Worm (Caenorhabditis elegans) whole organism, mixed stage, embryonic: Measurements from ENCODE around the gene fbxa-114.

Experiments
- M03D4.4 ChIP-seq: sonication (generic microtip); optimal IDR thresholded peaks from 2 replicates; lab custom pipeline; 2017; ENCODE audit warnings: mild to moderate bottlenecking, missing genetic modification characterization, missing compliant biosample characterization
- bed-3 ChIP-seq: fragments of 200-800 bp; sonication (Bioruptor generic); optimal IDR thresholded peaks from 3 replicates; lab custom pipeline; 2018; ENCODE audit warnings: mild to moderate bottlenecking, missing genetic modification characterization, moderate library complexity, missing compliant biosample characterization
- blmp-1 ChIP-seq: fragments of 150-350 bp; optimal IDR thresholded peaks from 2 replicates; lab custom pipeline; 2014; ENCODE audit warnings: missing biosample characterization, missing genetic modification characterization
- ceh-39 ChIP-seq: fragments of 150-350 bp; optimal IDR thresholded peaks from 2 replicates; lab custom pipeline; 2014; ENCODE audit warnings: missing biosample characterization, missing genetic modification characterization
- ceh-43 ChIP-seq: fragments of 200-800 bp; sonication (Bioruptor generic); optimal IDR thresholded peaks from 2 replicates; lab custom pipeline; 2018; ENCODE audit warnings: mild to moderate bottlenecking, missing genetic modification characterization, moderate library complexity, missing compliant biosample characterization
- ceh-83 ChIP-seq: fragments of 200-800 bp; sonication (Bioruptor generic); optimal IDR thresholded peaks from 2 replicates; lab custom pipeline; 2018; ENCODE audit warnings: mild to moderate bottlenecking, missing genetic modification characterization, missing compliant biosample characterization
- ces-1 ChIP-seq: fragments of 150-350 bp; optimal IDR thresholded peaks from 2 replicates; lab custom pipeline; 2014; ENCODE audit warnings: missing biosample characterization, missing genetic modification reagents, missing genetic modification characterization
- cnd-1 ChIP-seq: fragments of 200-800 bp; sonication (Bioruptor generic); optimal IDR thresholded peaks from 2 replicates; lab custom pipeline; 2018; ENCODE audit warnings: mild to moderate bottlenecking, missing genetic modification characterization, missing compliant biosample characterization
- drap-1 ChIP-seq: fragments of 200-800 bp; sonication (Bioruptor generic); optimal IDR thresholded peaks from 3 replicates; lab custom pipeline; 2018; ENCODE audit warnings: mild to moderate bottlenecking, missing genetic modification characterization, missing compliant biosample characterization
- elt-1 ChIP-seq: sonication (generic microtip); optimal IDR thresholded peaks from 2 replicates; lab custom pipeline; 2017; ENCODE audit warnings: missing genetic modification characterization, mild to moderate bottlenecking, missing compliant biosample characterization, antibody characterized with exemption, moderate library complexity, borderline replicate concordance; ENCODE audit not compliant: insufficient read depth
- flh-1 ChIP-seq: fragments of 200-800 bp; sonication (Bioruptor generic); optimal IDR thresholded peaks from 2 replicates; lab custom pipeline; 2018; ENCODE audit warnings: mild to moderate bottlenecking, missing genetic modification characterization, moderate library complexity, missing compliant biosample characterization
- ham-2 ChIP-seq: fragments of 200-800 bp; sonication (Bioruptor generic); optimal IDR thresholded peaks from 2 replicates; lab custom pipeline; 2018; ENCODE audit warnings: mild to moderate bottlenecking, missing genetic modification characterization, missing compliant biosample characterization
- hlh-1 ChIP-seq: fragments of 150-350 bp; optimal IDR thresholded peaks from 2 replicates; lab custom pipeline; 2014; ENCODE audit warnings: missing biosample characterization, missing genetic modification reagents, missing genetic modification characterization
- lin-13 ChIP-seq: fragments of 150-350 bp; optimal IDR thresholded peaks from 2 replicates; lab custom pipeline; 2014; ENCODE audit warnings: missing biosample characterization, missing genetic modification characterization
- lin-32 ChIP-seq: fragments of 200-800 bp; sonication (Bioruptor generic); optimal IDR thresholded peaks from 2 replicates; lab custom pipeline; 2018; ENCODE audit warnings: mild to moderate bottlenecking, missing genetic modification characterization, missing compliant biosample characterization
- lsy-2 ChIP-seq: fragments of 150-350 bp; optimal IDR thresholded peaks from 2 replicates; lab custom pipeline; 2014; ENCODE audit warnings: missing biosample characterization, missing genetic modification characterization
- mab-5 ChIP-seq: fragments of 150-350 bp; optimal IDR thresholded peaks from 2 replicates; lab custom pipeline; 2014; ENCODE audit warnings: missing biosample characterization, missing genetic modification characterization
- mep-1 ChIP-seq: fragments of 150-350 bp; optimal IDR thresholded peaks from 2 replicates; lab custom pipeline; 2017; ENCODE audit warnings: missing biosample characterization, missing genetic modification reagents, missing genetic modification characterization, inconsistent platforms
- mls-2 ChIP-seq: sonication (generic microtip); optimal IDR thresholded peaks from 2 replicates; lab custom pipeline; 2016; ENCODE audit warnings: mild to moderate bottlenecking, missing genetic modification characterization, moderate library complexity, missing compliant biosample characterization
- nhr-12 ChIP-seq: fragments of 150-350 bp; optimal IDR thresholded peaks from 2 replicates; lab custom pipeline; 2014; ENCODE audit warnings: missing biosample characterization, missing genetic modification characterization
- nhr-2 ChIP-seq: fragments of 150-350 bp; optimal IDR thresholded peaks from 2 replicates; lab custom pipeline; 2014; ENCODE audit warnings: missing biosample characterization, missing genetic modification characterization
- nhr-237 ChIP-seq: fragments of 150-350 bp; optimal IDR thresholded peaks from 2 replicates; lab custom pipeline; 2014; ENCODE audit warnings: missing biosample characterization, missing genetic modification characterization
- nhr-28 ChIP-seq: fragments of 150-350 bp; optimal IDR thresholded peaks from 2 replicates; lab custom pipeline; 2014; ENCODE audit warnings: missing biosample characterization, missing genetic modification characterization
- nhr-76 ChIP-seq: sonication (generic microtip); optimal IDR thresholded peaks from 2 replicates; lab custom pipeline; 2017; ENCODE audit warnings: missing biosample characterization, missing genetic modification characterization
- pha-4 ChIP-seq: fragments of 150-350 bp; optimal IDR thresholded peaks from 2 replicates; lab custom pipeline; 2018; ENCODE audit warnings: missing biosample characterization, missing genetic modification reagents, missing genetic modification characterization
- sem-2 ChIP-seq: fragments of 200-800 bp; sonication (Bioruptor generic); optimal IDR thresholded peaks from 2 replicates; lab custom pipeline; 2018; ENCODE audit warnings: mild to moderate bottlenecking, missing genetic modification characterization, missing compliant biosample characterization
- snpc-4 ChIP-seq: fragments of 150-350 bp; optimal IDR thresholded peaks from 2 replicates; lab custom pipeline; 2014; ENCODE audit warnings: missing biosample characterization, missing genetic modification characterization
- sptf-1 ChIP-seq: sonication (generic microtip); optimal IDR thresholded peaks from 2 replicates; lab custom pipeline; 2017; ENCODE audit warnings: mild to moderate bottlenecking, missing genetic modification characterization, moderate library complexity, missing compliant biosample characterization
- tbx-8 ChIP-seq: fragments of 200-800 bp; sonication (Bioruptor generic); optimal IDR thresholded peaks from 2 replicates; lab custom pipeline; 2018; ENCODE audit warnings: mild to moderate bottlenecking, missing genetic modification characterization, moderate library complexity, missing compliant biosample characterization
- unc-120 ChIP-seq: sonication (generic microtip); optimal IDR thresholded peaks from 2 replicates; lab custom pipeline; 2017; ENCODE audit warnings: missing genetic modification characterization, missing compliant biosample characterization; ENCODE audit not compliant: poor library complexity, severe bottlenecking
- unc-39 ChIP-seq: fragments of 150-350 bp; optimal IDR thresholded peaks from 2 replicates; lab custom pipeline; 2014; ENCODE audit warnings: missing biosample characterization, missing genetic modification characterization
- unc-62 ChIP-seq: fragments of 150-350 bp; optimal IDR thresholded peaks from 2 replicates; lab custom pipeline; 2014; ENCODE audit warnings: missing biosample characterization, missing genetic modification reagents, missing genetic modification characterization
- zip-8 ChIP-seq: fragments of 150-350 bp; optimal IDR thresholded peaks from 2 replicates; lab custom pipeline; 2014; ENCODE audit warnings: missing biosample characterization, missing genetic modification characterization

The fbxa-114 gene

ce11 chrV:20220604-20221003, 19.2 kb downstream of the fbxa-114 start:
- TF ChIP-seq elt-1 (tag; lab: Kevin White, UChicago) (no peak), nhr-12 (tag; lab: Kevin White, UChicago) (no peak), lin-32 (GFP tag; lab: Kevin White, UChicago) (no peak), unc-39 (tag; lab: Kevin White, UChicago) (no peak), sem-2 (GFP tag; lab: Kevin White, UChicago) (no peak), ces-1 (GFP tag; lab: Kevin White, UChicago) (peak; percentile 98), ceh-43 (GFP tag; lab: Kevin White, UChicago) (peak; percentile 33)
- TF ChIP-seq, all 35 proteins: peak for 2

ce11 chrV:20223725-20224124, 22.3 kb downstream of the fbxa-114 start:
- no peak for TF ChIP-seq lin-13 (tag; lab: Kevin White, UChicago)
- TF ChIP-seq nhr-12 (tag; lab: Kevin White, UChicago) = no peak
- no peak for TF ChIP-seq mab-5

- TF ChIP-seq lin-32 (GFP tag; lab: Kevin White, UChicago) (no peak), flh-1 (GFP tag; lab: Kevin White, UChicago) (no peak), nhr-2 (tag; lab: Kevin White, UChicago) (no peak), ceh-43 (GFP tag; lab: Kevin White, UChicago) (no peak), nhr-76 (tag; lab: Kevin White, UChicago) (no peak)
Observed at ce11 chrV:20225312-20225711, 23.9 kb downstream of the fbxa-114 start.

- no peak for TF ChIP-seq bed-3 (GFP tag; lab: Kevin White, UChicago)
- TF ChIP-seq drap-1 = no peak
- no peak for TF ChIP-seq pha-4
- TF ChIP-seq cnd-1 = no peak
- no peak for TF ChIP-seq M03D4.4
- no peak for TF ChIP-seq ces-1 (GFP tag; lab: Kevin White, UChicago)
- no peak for TF ChIP-seq ceh-83 (GFP tag; lab: Kevin White, UChicago)
- TF ChIP-seq unc-120 (tag; lab: Kevin White, UChicago) = no peak
- no peak for TF ChIP-seq unc-62 (GFP tag; lab: Kevin White, UChicago)
- TF ChIP-seq nhr-28 (tag; lab: Kevin White, UChicago) = no peak
Observed at ce11 chrV:20233743-20234142, 32.3 kb downstream of the fbxa-114 start, which contains the start of gene Y113G7B.15. Gene Y113G7B.15, minus strand, starts transcription at chrV:20233843.

- no peak for TF ChIP-seq bed-3 (GFP tag; lab: Kevin White, UChicago)
- no peak for TF ChIP-seq nhr-237 (tag; lab: Kevin White, UChicago)
- TF ChIP-seq M03D4.4 = peak; percentile 30
Observed at ce11 chrV:20234439-20234838, 33.0 kb downstream of the fbxa-114 start.

ce11 chrV:20235231-20235630, 33.8 kb downstream of the fbxa-114 start:
- TF ChIP-seq nhr-28 (tag; lab: Kevin White, UChicago) (no peak), ceh-83 (GFP tag; lab: Kevin White, UChicago) (no peak), zip-8 (tag; lab: Kevin White, UChicago) (peak; percentile 95), M03D4.4 (no peak)

- no peak for TF ChIP-seq snpc-4 (tag; lab: Kevin White, UChicago)
- no peak for TF ChIP-seq sptf-1 (tag; lab: Kevin White, UChicago)
- TF ChIP-seq pha-4 = no peak
- TF ChIP-seq ces-1 (GFP tag; lab: Kevin White, UChicago) = no peak
Observed at ce11 chrV:20237429-20237828, 36.0 kb downstream of the fbxa-114 start, which contains the start of gene sld-5. Gene sld-5, minus strand, starts transcription at chrV:20237745.

- TF ChIP-seq bed-3 (GFP tag; lab: Kevin White, UChicago) = no peak
- no peak for TF ChIP-seq unc-62 (GFP tag; lab: Kevin White, UChicago)
- no peak for TF ChIP-seq elt-1 (tag; lab: Kevin White, UChicago)
- no peak for TF ChIP-seq mls-2 (tag; lab: Kevin White, UChicago)
- TF ChIP-seq zip-8 (tag; lab: Kevin White, UChicago) = no peak
- TF ChIP-seq ham-2 (GFP tag; lab: Kevin White, UChicago) = no peak
- TF ChIP-seq tbx-8 (GFP tag; lab: Kevin White, UChicago) = no peak
- peak; percentile 40 for TF ChIP-seq ceh-83 (GFP tag; lab: Kevin White, UChicago)
- peak; percentile 31 for TF ChIP-seq cnd-1
- TF ChIP-seq sptf-1 (tag; lab: Kevin White, UChicago) = peak; percentile 31
- TF ChIP-seq ces-1 (GFP tag; lab: Kevin White, UChicago) = no peak
- TF ChIP-seq pha-4 = no peak
- TF ChIP-seq nhr-2 (tag; lab: Kevin White, UChicago) = no peak
- no peak for TF ChIP-seq nhr-237 (tag; lab: Kevin White, UChicago)
- no peak for TF ChIP-seq nhr-12 (tag; lab: Kevin White, UChicago)
- TF ChIP-seq ceh-39 = no peak
- no peak for TF ChIP-seq hlh-1
- no peak for TF ChIP-seq lsy-2
- no peak for TF ChIP-seq blmp-1 (tag; lab: Kevin White, UChicago)
- no peak for TF ChIP-seq nhr-28 (tag; lab: Kevin White, UChicago)
- no peak for TF ChIP-seq mep-1 (tag; lab: Kevin White, UChicago)
Observed at ce11 chrV:20241243-20241862, 39.9 kb downstream of the fbxa-114 start.
